Fruit fly (Drosophila melanogaster) whole organism, embryonic: ENCODE measurements around the gene Pka-C1.

ENCODE experiments used
- Ada2b ChIP-seq: fragments of 200-800 bp; sonication (Bioruptor generic); IDR thresholded peaks from 2 replicates; pipeline ENCODE4 v1.3.6; 2022; ENCODE audit warnings: missing biosample characterization, missing genetic modification characterization
- BtbVII ChIP-seq: fragments of 200-800 bp; sonication (Bioruptor generic); optimal IDR thresholded peaks from 3 replicates; lab custom pipeline; 2017; ENCODE audit warnings: missing biosample characterization, mild to moderate bottlenecking, missing genetic modification characterization
- C15 ChIP-seq: fragments of 200-800 bp; sonication (Bioruptor generic); IDR thresholded peaks from 3 replicates; pipeline ENCODE4 v1.3.6; 2022; ENCODE audit warnings: missing biosample characterization, missing genetic modification characterization
- CG10209 ChIP-seq: fragments of 200-800 bp; sonication (Bioruptor generic); optimal IDR thresholded peaks from 3 replicates; lab custom pipeline; 2017; ENCODE audit warnings: missing biosample characterization, mild to moderate bottlenecking, missing genetic modification characterization, missing genetic modification reagents
- CG11504 ChIP-seq: fragments of 200-800 bp; sonication (Bioruptor generic); optimal IDR thresholded peaks from 3 replicates; lab custom pipeline; 2019; ENCODE audit warnings: missing biosample characterization, mild to moderate bottlenecking, missing genetic modification characterization, moderate library complexity
- CG12155 ChIP-seq: fragments of 200-800 bp; sonication (Bioruptor generic); optimal IDR thresholded peaks from 3 replicates; lab custom pipeline; 2016; ENCODE audit warnings: missing biosample characterization, missing genetic modification characterization
- CG12299 ChIP-seq: fragments of 200-800 bp; sonication (Bioruptor generic); optimal IDR thresholded peaks from 2 replicates; lab custom pipeline; 2018; ENCODE audit warnings: missing biosample characterization, mild to moderate bottlenecking, missing genetic modification characterization
- CG17385 ChIP-seq: fragments of 200-800 bp; sonication (Bioruptor generic); optimal IDR thresholded peaks from 3 replicates; lab custom pipeline; 2018; ENCODE audit warnings: missing biosample characterization, mild to moderate bottlenecking, missing genetic modification characterization
- CG18599 ChIP-seq: fragments of 200-800 bp; sonication (Bioruptor generic); optimal IDR thresholded peaks from 3 replicates; lab custom pipeline; 2017; ENCODE audit warnings: missing biosample characterization, missing genetic modification characterization, mild to moderate bottlenecking, moderate library complexity, missing genetic modification reagents
- CG2120 ChIP-seq: fragments of 200-800 bp; sonication (Bioruptor generic); optimal IDR thresholded peaks from 3 replicates; lab custom pipeline; 2016; ENCODE audit warnings: missing biosample characterization, missing genetic modification characterization
- CG2678 ChIP-seq: fragments of 200-800 bp; sonication (Bioruptor generic); optimal IDR thresholded peaks from 3 replicates; lab custom pipeline; 2019; ENCODE audit warnings: missing biosample characterization, mild to moderate bottlenecking, missing genetic modification characterization, moderate library complexity
- CG30431 ChIP-seq: fragments of 200-800 bp; sonication (Bioruptor generic); optimal IDR thresholded peaks from 2 replicates; lab custom pipeline; 2017; ENCODE audit warnings: missing biosample characterization, missing genetic modification characterization
- CG3065 ChIP-seq: fragments of 200-800 bp; sonication (Bioruptor generic); optimal IDR thresholded peaks from 2 replicates; lab custom pipeline; 2016; ENCODE audit warnings: missing biosample characterization, missing genetic modification characterization
- CG7372 ChIP-seq: fragments of 200-800 bp; sonication (Bioruptor generic); IDR thresholded peaks from 2 replicates; pipeline ENCODE4 v1.3.6; 2022; ENCODE audit warnings: missing biosample characterization, missing genetic modification characterization
- CG7556 ChIP-seq: fragments of 200-800 bp; sonication (Bioruptor generic); optimal IDR thresholded peaks from 2 replicates; lab custom pipeline; 2017; ENCODE audit warnings: missing biosample characterization, mild to moderate bottlenecking, missing genetic modification characterization
- CG7839 ChIP-seq: fragments of 200-800 bp; sonication (Bioruptor generic); optimal IDR thresholded peaks from 3 replicates; lab custom pipeline; 2018; ENCODE audit warnings: missing biosample characterization, mild to moderate bottlenecking, missing genetic modification characterization, moderate library complexity
- CG9932 ChIP-seq: fragments of 200-800 bp; sonication (Bioruptor generic); IDR thresholded peaks from 2 replicates; pipeline ENCODE4 v1.3.6; 2022; ENCODE audit warnings: missing biosample characterization, missing genetic modification characterization
- D19A ChIP-seq: fragments of 200-800 bp; optimal IDR thresholded peaks from 3 replicates; lab custom pipeline; 2019; ENCODE audit warnings: missing biosample characterization, mild to moderate bottlenecking, missing genetic modification characterization, moderate library complexity
- D19B ChIP-seq: fragments of 200-800 bp; sonication (Bioruptor generic); optimal IDR thresholded peaks from 2 replicates; lab custom pipeline; 2017; ENCODE audit warnings: missing biosample characterization, mild to moderate bottlenecking, missing genetic modification characterization
- Dbx ChIP-seq: fragments of 200-800 bp; sonication (Bioruptor generic); IDR thresholded peaks from 3 replicates; pipeline ENCODE4 v1.3.6; 2022; ENCODE audit warnings: missing biosample characterization, missing genetic modification characterization
- Drgx ChIP-seq: fragments of 200-800 bp; sonication (Bioruptor generic); IDR thresholded peaks from 2 replicates; pipeline ENCODE4 v1.3.6; 2022; ENCODE audit warnings: missing biosample characterization, missing genetic modification characterization
- E2f1 ChIP-seq: fragments of 200-800 bp; sonication (Bioruptor generic); IDR thresholded peaks from 2 replicates; pipeline ENCODE4 v1.3.6; 2022; ENCODE audit warnings: missing biosample characterization, missing genetic modification characterization
- Fer1 ChIP-seq: fragments of 200-800 bp; sonication (Bioruptor generic); optimal IDR thresholded peaks from 2 replicates; lab custom pipeline; 2017; ENCODE audit warnings: missing biosample characterization, mild to moderate bottlenecking, missing genetic modification characterization
- HHEX ChIP-seq: fragments of 200-800 bp; sonication (Bioruptor generic); optimal IDR thresholded peaks from 3 replicates; lab custom pipeline; 2017; ENCODE audit warnings: missing biosample characterization, mild to moderate bottlenecking, missing genetic modification characterization, missing genetic modification reagents
- Hr39 ChIP-seq: fragments of >200 bp; optimal IDR thresholded peaks from 2 replicates; lab custom pipeline; 2017
- Hr51 ChIP-seq, 2 experiments: fragments of 200-800 bp; sonication (Bioruptor generic); optimal IDR thresholded peaks; 2 replicates in 1 of 2; 3 replicates in 1 of 2; lab custom pipeline; 2016 to 2018; ENCODE audit warnings: missing biosample characterization in 2 of 2, missing genetic modification characterization in 2 of 2, mild to moderate bottlenecking in 1 of 2, moderate library complexity in 1 of 2
- Med ChIP-seq: fragments of 200-800 bp; sonication (Bioruptor generic); peaks from one replicate; lab custom pipeline; 2016; ENCODE audit warnings: missing biosample characterization, missing genetic modification characterization, mild to moderate bottlenecking, inconsistent platforms, moderate library complexity
- Nf-YC ChIP-seq: fragments of 200-800 bp; optimal IDR thresholded peaks from 3 replicates; lab custom pipeline; 2019; ENCODE audit warnings: missing biosample characterization, mild to moderate bottlenecking, missing genetic modification characterization, moderate library complexity
- Oaz ChIP-seq: fragments of 200-800 bp; sonication (Bioruptor generic); IDR thresholded peaks from 2 replicates; pipeline ENCODE4 v1.3.6; 2022; ENCODE audit warnings: missing biosample characterization, missing genetic modification characterization
- Rfx ChIP-seq: fragments of 200-800 bp; sonication (Bioruptor generic); IDR thresholded peaks from 2 replicates; pipeline ENCODE4 v1.3.6; 2022; ENCODE audit warnings: missing biosample characterization, missing genetic modification characterization
- caup ChIP-seq: fragments of 200-800 bp; sonication (Bioruptor generic); optimal IDR thresholded peaks from 3 replicates; lab custom pipeline; 2017; ENCODE audit warnings: missing biosample characterization, mild to moderate bottlenecking, missing genetic modification characterization, moderate library complexity; ENCODE audit not compliant: severe bottlenecking
- croc ChIP-seq: fragments of 200-800 bp; sonication (Bioruptor generic); conservative IDR thresholded peaks from 3 replicates; pipeline ENCODE4 v1.3.6; 2022; ENCODE audit warnings: missing biosample characterization, missing genetic modification characterization
- cwo ChIP-seq: fragments of 200-800 bp; sonication (Bioruptor generic); optimal IDR thresholded peaks from 3 replicates; lab custom pipeline; 2017; ENCODE audit warnings: missing biosample characterization, missing genetic modification characterization, mild to moderate bottlenecking, moderate library complexity, missing genetic modification reagents
- esg ChIP-seq: fragments of 200-800 bp; sonication (Bioruptor generic); conservative IDR thresholded peaks from 2 replicates; pipeline ENCODE4 v1.3.6; 2022; ENCODE audit warnings: missing biosample characterization, missing genetic modification characterization
- fd102C ChIP-seq: fragments of 200-800 bp; sonication (Bioruptor generic); optimal IDR thresholded peaks from 2 replicates; lab custom pipeline; 2018; ENCODE audit warnings: missing biosample characterization, mild to moderate bottlenecking, missing genetic modification characterization, moderate library complexity
- fd96Cb ChIP-seq: fragments of 200-800 bp; sonication (Bioruptor generic); optimal IDR thresholded peaks from 2 replicates; lab custom pipeline; 2018; ENCODE audit warnings: missing biosample characterization, mild to moderate bottlenecking, missing genetic modification characterization, moderate library complexity
- grau ChIP-seq: fragments of 200-800 bp; optimal IDR thresholded peaks from 3 replicates; lab custom pipeline; 2019; ENCODE audit warnings: missing biosample characterization, mild to moderate bottlenecking, missing genetic modification characterization, moderate library complexity
- h ChIP-seq: fragments of >200 bp; optimal IDR thresholded peaks from 2 replicates; lab custom pipeline; 2017
- jigr1 ChIP-seq: fragments of 200-800 bp; sonication (Bioruptor generic); IDR thresholded peaks from 3 replicates; pipeline ENCODE4 v1.3.6; 2022; ENCODE audit warnings: missing biosample characterization, missing genetic modification characterization
- lab ChIP-seq: fragments of 200-800 bp; sonication (Bioruptor generic); optimal IDR thresholded peaks from 3 replicates; lab custom pipeline; 2017; ENCODE audit warnings: missing biosample characterization, missing genetic modification characterization, mild to moderate bottlenecking, moderate library complexity, missing genetic modification reagents
- mam ChIP-seq: fragments of 200-800 bp; sonication (Bioruptor generic); optimal IDR thresholded peaks from 3 replicates; lab custom pipeline; 2016; ENCODE audit warnings: missing biosample characterization, missing genetic modification characterization
- pan ChIP-seq, 4 experiments: fragments of >200 bp in 3 of 4; fragments of 200-800 bp in 1 of 4; sonication (Bioruptor generic) in 1 of 4; optimal IDR thresholded peaks in 3 of 4; IDR thresholded peaks in 1 of 4; 2 replicates each; pipeline versions ENCODE4 v1.3.6 to Lab custom; 2017 to 2022; ENCODE audit warnings: missing biosample characterization in 2 of 4, missing genetic modification characterization in 2 of 4, mixed read lengths in 1 of 4
- phol ChIP-seq: fragments of 200-800 bp; sonication (Bioruptor generic); optimal IDR thresholded peaks from 3 replicates; lab custom pipeline; 2018; ENCODE audit warnings: missing biosample characterization, mild to moderate bottlenecking, missing genetic modification characterization, moderate library complexity
- ranshi ChIP-seq: fragments of 200-800 bp; sonication (Bioruptor generic); IDR thresholded peaks from 2 replicates; pipeline ENCODE4 v1.3.6; 2022; ENCODE audit warnings: missing biosample characterization, missing genetic modification characterization
- row ChIP-seq: fragments of 200-800 bp; sonication (Bioruptor generic); IDR thresholded peaks from 3 replicates; pipeline ENCODE4 v1.3.6; 2022; ENCODE audit warnings: missing biosample characterization, missing genetic modification characterization
- sob ChIP-seq: fragments of 200-800 bp; sonication (Bioruptor generic); IDR thresholded peaks from 2 replicates; pipeline ENCODE4 v1.3.6; 2022; ENCODE audit warnings: missing biosample characterization, missing genetic modification characterization
- stc ChIP-seq: fragments of 200-800 bp; sonication (Bioruptor generic); IDR thresholded peaks from 2 replicates; pipeline ENCODE4 v1.3.6; 2022; ENCODE audit warnings: missing biosample characterization, missing genetic modification characterization
- zen2 ChIP-seq: fragments of 200-800 bp; sonication (Bioruptor generic); IDR thresholded peaks from 3 replicates; pipeline ENCODE4 v1.3.6; 2022; ENCODE audit warnings: missing biosample characterization, missing genetic modification characterization; ENCODE audit not compliant: partially characterized antibody

Pka-C1 gene

dm6 chr2L:9669354-9669753, 29.7 kb downstream of the Pka-C1 start (continued):
- TF ChIP-seq pan (optimal IDR thresholded peaks at IDR 0.05; lab: Kevin White, UChicago): no peak
- TF ChIP-seq pan (GFP tag; optimal IDR thresholded peaks at IDR 0.05 in 1 of 2, IDR thresholded peaks at IDR 0.05 in 1 of 2): peak in 1 of 2 experiments; percentile 26
- TF ChIP-seq Rfx (GFP tag; lab: Robert Waterston, UW): peak; percentile 32; the same call in 1 of the 2 replicates
- TF ChIP-seq E2f1 (GFP tag; lab: Robert Waterston, UW): 0 out of 2 replicates have a peak, but pooled peaks have one; percentile 21
- TF ChIP-seq Nf-YC: no peak
- no peak for TF ChIP-seq mam (GFP tag; lab: Kevin White, UChicago)
- TF ChIP-seq ranshi (GFP tag; lab: Robert Waterston, UW): 0 out of 2 replicates have a peak, but pooled peaks have one; percentile 25
- TF ChIP-seq fd96Cb (tag; lab: Kevin White, UChicago): peak; percentile 10
- peak; percentile 92 for TF ChIP-seq Drgx (GFP tag; lab: Robert Waterston, UW)
- TF ChIP-seq sob (GFP tag; lab: Robert Waterston, UW): peak; percentile 36; the same call in 1 of the 2 replicates
- peak; percentile 40; the same call in 1 of the 3 replicates for TF ChIP-seq row (GFP tag; lab: Robert Waterston, UW)
- peak; percentile 24; the same call in 1 of the 2 replicates for TF ChIP-seq Ada2b (GFP tag; lab: Robert Waterston, UW)
- TF ChIP-seq Hr39 (lab: Kevin White, UChicago): no peak
- TF ChIP-seq CG7839: peak; percentile 32
- peak; percentile 54 for TF ChIP-seq stc
- no peak for TF ChIP-seq CG3065 (GFP tag; lab: Kevin White, UChicago)
- TF ChIP-seq Hr51 (GFP tag; optimal IDR thresholded peaks at IDR 0.05; lab: Kevin White, UChicago): peak in 1 of 2 experiments; percentile 37
- TF ChIP-seq HHEX: peak; percentile 11
- TF ChIP-seq Fer1 (GFP tag; lab: Kevin White, UChicago): peak; percentile 19
- TF ChIP-seq CG17385 (GFP tag; lab: Kevin White, UChicago): no peak
- TF ChIP-seq fd102C (GFP tag; lab: Kevin White, UChicago): no peak
- TF ChIP-seq D19A (tag; lab: Kevin White, UChicago): no peak
- TF ChIP-seq CG7372 (GFP tag; lab: Robert Waterston, UW): no peak

dm6 chr2L:9662977-9663376, 36.1 kb downstream of the Pka-C1 start:
- TF ChIP-seq CG12299: no peak
- TF ChIP-seq CG2120 (GFP tag; lab: Kevin White, UChicago): peak; percentile 20
- peak; percentile 60 for TF ChIP-seq CG18599 (GFP tag; lab: Kevin White, UChicago)
- TF ChIP-seq CG11504: peak; percentile 16
- peak; percentile 46 for TF ChIP-seq grau
- peak; percentile 7 for TF ChIP-seq CG2678 (tag; lab: Kevin White, UChicago)
- peak; percentile 13; the same call in 1 of the 2 replicates for TF ChIP-seq Rfx (GFP tag; lab: Robert Waterston, UW)
- 0 out of 3 replicates have a peak, but pooled peaks have one; percentile 11 for TF ChIP-seq row (GFP tag; lab: Robert Waterston, UW)
- no peak for TF ChIP-seq zen2 (GFP tag; lab: Robert Waterston, UW)
- TF ChIP-seq Med (GFP tag; lab: Kevin White, UChicago): peak; percentile 34
- no peak for TF ChIP-seq phol (tag; lab: Kevin White, UChicago)
- TF ChIP-seq C15 (GFP tag; lab: Robert Waterston, UW): no peak
- TF ChIP-seq lab: peak; percentile 52
- peak; percentile 8 for TF ChIP-seq cwo (GFP tag; lab: Kevin White, UChicago)
- peak; percentile 5 for TF ChIP-seq CG7556 (GFP tag; lab: Kevin White, UChicago)
- peak; percentile 43; the same call in 1 of the 2 replicates for TF ChIP-seq CG9932
- TF ChIP-seq, all 482 proteins: peak for 12

- TF ChIP-seq h (no peak), jigr1 (GFP tag; lab: Robert Waterston, UW) (peak; percentile 62; the same call in 2 of the 3 replicates), esg (GFP tag; lab: Robert Waterston, UW) (peak; percentile 72), BtbVII (GFP tag; lab: Kevin White, UChicago) (peak; percentile 79), D19A (tag; lab: Kevin White, UChicago) (peak; percentile 58), caup (GFP tag; lab: Kevin White, UChicago) (peak; percentile 85), Oaz (GFP tag; lab: Robert Waterston, UW) (peak; percentile 53), CG30431 (GFP tag; lab: Kevin White, UChicago) (peak; percentile 40), D19B (peak; percentile 68), CG10209 (GFP tag; lab: Kevin White, UChicago) (peak; percentile 82), croc (GFP tag; lab: Robert Waterston, UW) (peak; percentile 42; the same call in 2 of the 3 replicates), Dbx (GFP tag; lab: Robert Waterston, UW) (peak; percentile 84), CG12155 (GFP tag; lab: Kevin White, UChicago) (peak; percentile 48)
Measured at dm6 chr2L:9660516-9660920, 38.6 kb downstream of the Pka-C1 start.
